Worm (Caenorhabditis elegans) whole organism, young adult: ENCODE measurements around the gene pah-1.

Experiments
- B0261.1 ChIP-seq: sonication (generic microtip); optimal IDR thresholded peaks from 2 replicates; lab custom pipeline; 2016; ENCODE audit warnings: mild to moderate bottlenecking, missing genetic modification characterization, moderate library complexity, missing compliant biosample characterization
- B0336.3 ChIP-seq: fragments of 200-800 bp; sonication (Bioruptor generic); IDR thresholded peaks from 2 replicates; pipeline ENCODE4 v1.3.6; 2022; ENCODE audit warnings: missing genetic modification characterization, missing compliant biosample characterization
- F10E7.11 ChIP-seq: sonication (generic microtip); optimal IDR thresholded peaks from 2 replicates; lab custom pipeline; 2017; ENCODE audit warnings: mild to moderate bottlenecking, missing genetic modification characterization, moderate library complexity, missing compliant biosample characterization
- F22D6.2 ChIP-seq: sonication (generic microtip); optimal IDR thresholded peaks from 2 replicates; lab custom pipeline; 2016; ENCODE audit warnings: mild to moderate bottlenecking, missing genetic modification characterization, missing compliant biosample characterization
- F57A8.1 ChIP-seq: fragments of 200-800 bp; sonication (Bioruptor generic); optimal IDR thresholded peaks from 2 replicates; lab custom pipeline; 2018; ENCODE audit warnings: mild to moderate bottlenecking, missing genetic modification characterization, moderate library complexity, missing compliant biosample characterization
- F57C9.4 ChIP-seq: sonication (generic microtip); optimal IDR thresholded peaks from 2 replicates; lab custom pipeline; 2017; ENCODE audit warnings: mild to moderate bottlenecking, missing genetic modification characterization, missing compliant biosample characterization
- Y53F4B.3 ChIP-seq: fragments of 200-800 bp; sonication (Bioruptor generic); IDR thresholded peaks from 2 replicates; pipeline ENCODE4 v1.3.6; 2022; ENCODE audit warnings: missing genetic modification reagents, missing genetic modification characterization, missing compliant biosample characterization
- Y53G8AR.9 ChIP-seq: fragments of 200-800 bp; sonication (Bioruptor generic); conservative IDR thresholded peaks from 2 replicates; pipeline ENCODE4 v1.3.6; 2022; ENCODE audit warnings: missing genetic modification reagents, missing genetic modification characterization, missing compliant biosample characterization
- Y67H2A.10 ChIP-seq: fragments of 200-800 bp; sonication (Bioruptor generic); conservative IDR thresholded peaks from 2 replicates; pipeline ENCODE4 v1.3.6; 2022; ENCODE audit warnings: missing genetic modification reagents, missing genetic modification characterization, missing compliant biosample characterization
- Y79H2A.3 ChIP-seq: fragments of 200-800 bp; sonication (Bioruptor generic); conservative IDR thresholded peaks from 2 replicates; pipeline ENCODE4 v1.3.6; 2022; ENCODE audit warnings: missing genetic modification reagents, missing genetic modification characterization, missing compliant biosample characterization
- ama-1 ChIP-seq, 3 experiments: fragments of 150-350 bp in 1 of 3; sonication (generic microtip) in 2 of 3; optimal IDR thresholded peaks; 2 replicates each; lab custom pipeline; 2014 to 2018; ENCODE audit warnings: missing biosample characterization in 2 of 3, missing genetic modification characterization in 2 of 3, missing genetic modification reagents in 2 of 3
- atf-7 ChIP-seq: sonication (generic microtip); optimal IDR thresholded peaks from 2 replicates; lab custom pipeline; 2017; ENCODE audit warnings: mild to moderate bottlenecking, missing genetic modification characterization, missing compliant biosample characterization
- attf-6 ChIP-seq: fragments of 200-800 bp; sonication (Bioruptor generic); IDR thresholded peaks from 2 replicates; pipeline ENCODE4 v1.3.6; 2022; ENCODE audit warnings: missing genetic modification reagents, missing genetic modification characterization, missing compliant biosample characterization
- bed-1 ChIP-seq: fragments of 200-800 bp; sonication (Bioruptor generic); IDR thresholded peaks from 2 replicates; pipeline ENCODE4 v1.3.6; 2022; ENCODE audit warnings: missing genetic modification reagents, missing genetic modification characterization, missing compliant biosample characterization
- cebp-2 ChIP-seq: fragments of 200-800 bp; sonication (Bioruptor generic); IDR thresholded peaks from 2 replicates; pipeline ENCODE4 v1.3.6; 2022; ENCODE audit warnings: missing genetic modification characterization, missing compliant biosample characterization
- ceh-27 ChIP-seq: fragments of 200-800 bp; sonication (Bioruptor generic); optimal IDR thresholded peaks from 2 replicates; lab custom pipeline; 2018; ENCODE audit warnings: mild to moderate bottlenecking, missing genetic modification characterization, moderate library complexity, missing compliant biosample characterization
- ceh-40 ChIP-seq: fragments of 200-800 bp; sonication (Bioruptor generic); IDR thresholded peaks from 2 replicates; pipeline ENCODE4 v1.3.6; 2022; ENCODE audit warnings: missing genetic modification characterization, missing compliant biosample characterization
- chd-7 ChIP-seq: sonication (generic microtip); optimal IDR thresholded peaks from 2 replicates; lab custom pipeline; 2016; ENCODE audit warnings: mild to moderate bottlenecking, missing genetic modification characterization, moderate library complexity, missing compliant biosample characterization
- dox-1 ChIP-seq: fragments of 200-800 bp; sonication (Bioruptor generic); IDR thresholded peaks from 2 replicates; pipeline ENCODE4 v1.3.6; 2022; ENCODE audit warnings: missing genetic modification reagents, missing genetic modification characterization, missing compliant biosample characterization
- dpff-1 ChIP-seq: sonication (generic microtip); optimal IDR thresholded peaks from 2 replicates; lab custom pipeline; 2017; ENCODE audit warnings: mild to moderate bottlenecking, missing genetic modification characterization, missing compliant biosample characterization
- egl-18 ChIP-seq: fragments of 200-800 bp; sonication (Bioruptor generic); IDR thresholded peaks from 2 replicates; pipeline ENCODE4 v1.3.6; 2022; ENCODE audit warnings: missing genetic modification reagents, missing genetic modification characterization, missing compliant biosample characterization
- ekl-4 ChIP-seq: fragments of 200-800 bp; sonication (Bioruptor generic); IDR thresholded peaks from 2 replicates; pipeline ENCODE4 v1.3.6; 2022; ENCODE audit warnings: missing genetic modification reagents, missing genetic modification characterization, missing compliant biosample characterization
- gei-17 ChIP-seq: fragments of 200-800 bp; sonication (Bioruptor generic); optimal IDR thresholded peaks from 2 replicates; lab custom pipeline; 2018; ENCODE audit warnings: mild to moderate bottlenecking, missing genetic modification characterization, missing compliant biosample characterization
- hlh-26 ChIP-seq: fragments of 200-800 bp; sonication (Bioruptor generic); conservative IDR thresholded peaks from 2 replicates; pipeline ENCODE4 v1.3.6; 2022; ENCODE audit warnings: missing genetic modification reagents, missing genetic modification characterization, missing compliant biosample characterization
- hrde-1 ChIP-seq: sonication (generic microtip); optimal IDR thresholded peaks from 2 replicates; lab custom pipeline; 2016; ENCODE audit warnings: missing genetic modification characterization, mild to moderate bottlenecking, missing compliant biosample characterization, moderate library complexity, missing genotype, missing genetic modification reagents, borderline replicate concordance
- lin-26 ChIP-seq: fragments of 200-800 bp; sonication (Bioruptor generic); IDR thresholded peaks from 2 replicates; pipeline ENCODE4 v1.3.6; 2022; ENCODE audit warnings: missing genetic modification reagents, missing genetic modification characterization, missing compliant biosample characterization
- lin-40 ChIP-seq: sonication (generic microtip); optimal IDR thresholded peaks from 2 replicates; lab custom pipeline; 2016; ENCODE audit warnings: missing genetic modification characterization, mild to moderate bottlenecking, missing compliant biosample characterization, missing genotype, missing genetic modification reagents
- lir-1 ChIP-seq: fragments of 200-800 bp; sonication (Bioruptor generic); conservative IDR thresholded peaks from 2 replicates; pipeline ENCODE4 v1.3.6; 2022; ENCODE audit warnings: missing genetic modification reagents, missing genetic modification characterization, missing compliant biosample characterization
- mcd-1 ChIP-seq: fragments of 200-800 bp; sonication (Bioruptor generic); IDR thresholded peaks from 2 replicates; pipeline ENCODE4 v1.3.6; 2022; ENCODE audit warnings: missing genetic modification reagents, missing genetic modification characterization, missing compliant biosample characterization
- mes-4 ChIP-seq: sonication (generic microtip); optimal IDR thresholded peaks from 2 replicates; lab custom pipeline; 2016; ENCODE audit warnings: missing genotype, missing genetic modification characterization, missing compliant biosample characterization
- nfya-1 ChIP-seq: sonication (generic microtip); optimal IDR thresholded peaks from 2 replicates; lab custom pipeline; 2017; ENCODE audit warnings: antibody characterized with exemption, missing compliant biosample characterization, missing genetic modification characterization, borderline replicate concordance; ENCODE audit not compliant: insufficient read depth
- nfya-2 ChIP-seq: fragments of 200-800 bp; sonication (Bioruptor generic); IDR thresholded peaks from 2 replicates; pipeline ENCODE4 v1.3.6; 2022; ENCODE audit warnings: missing genetic modification reagents, missing genetic modification characterization, missing compliant biosample characterization
- rcor-1 ChIP-seq: fragments of 200-800 bp; sonication (Bioruptor generic); IDR thresholded peaks from 2 replicates; pipeline ENCODE4 v1.3.6; 2022; ENCODE audit warnings: missing genetic modification reagents, missing genetic modification characterization, missing compliant biosample characterization
- rec-8 ChIP-seq, 2 experiments: sonication (generic microtip); optimal IDR thresholded peaks; 2 replicates each; lab custom pipeline; 2016; ENCODE audit warnings: mild to moderate bottlenecking in 2 of 2, missing genetic modification characterization in 2 of 2, missing genetic modification reagents in 2 of 2, missing genotype in 2 of 2, missing biosample characterization in 1 of 2, missing compliant biosample characterization in 1 of 2, moderate library complexity in 1 of 2
- snpc-4 ChIP-seq, 5 experiments: fragments of 150-350 bp in 1 of 5; sonication (generic microtip) in 4 of 5; optimal IDR thresholded peaks; 2 replicates each; lab custom pipeline; 2014 to 2018; ENCODE audit warnings: missing genetic modification characterization in 5 of 5, missing biosample characterization in 3 of 5, antibody characterized with exemption in 2 of 5, mild to moderate bottlenecking in 2 of 5, missing compliant biosample characterization in 2 of 5, missing genotype in 2 of 5, moderate library complexity in 2 of 5, missing genetic modification reagents in 1 of 5
- somi-1 ChIP-seq: fragments of 200-800 bp; sonication (Bioruptor generic); optimal IDR thresholded peaks from 2 replicates; lab custom pipeline; 2018; ENCODE audit warnings: mild to moderate bottlenecking, missing genetic modification characterization, missing compliant biosample characterization
- unc-130 ChIP-seq: sonication (generic microtip); optimal IDR thresholded peaks from 2 replicates; lab custom pipeline; 2016; ENCODE audit warnings: missing genetic modification reagents, missing genetic modification characterization, missing compliant biosample characterization
- unc-62 ChIP-seq: fragments of 150-350 bp; optimal IDR thresholded peaks from 2 replicates; lab custom pipeline; 2014; ENCODE audit warnings: missing biosample characterization, missing genetic modification reagents, missing genetic modification characterization
- xnd-1 ChIP-seq: sonication (generic microtip); optimal IDR thresholded peaks from 2 replicates; lab custom pipeline; 2016; ENCODE audit warnings: missing genotype, missing genetic modification reagents, missing genetic modification characterization, missing compliant biosample characterization
- ztf-18 ChIP-seq: sonication (generic microtip); optimal IDR thresholded peaks from 2 replicates; lab custom pipeline; 2016; ENCODE audit warnings: missing genotype, mild to moderate bottlenecking, missing genetic modification characterization, missing compliant biosample characterization
- ztf-25 ChIP-seq: fragments of 200-800 bp; sonication (Bioruptor generic); IDR thresholded peaks from 2 replicates; pipeline ENCODE4 v1.3.6; 2022; ENCODE audit warnings: missing genetic modification reagents, missing genetic modification characterization, missing compliant biosample characterization

pah-1 gene

DNA sequence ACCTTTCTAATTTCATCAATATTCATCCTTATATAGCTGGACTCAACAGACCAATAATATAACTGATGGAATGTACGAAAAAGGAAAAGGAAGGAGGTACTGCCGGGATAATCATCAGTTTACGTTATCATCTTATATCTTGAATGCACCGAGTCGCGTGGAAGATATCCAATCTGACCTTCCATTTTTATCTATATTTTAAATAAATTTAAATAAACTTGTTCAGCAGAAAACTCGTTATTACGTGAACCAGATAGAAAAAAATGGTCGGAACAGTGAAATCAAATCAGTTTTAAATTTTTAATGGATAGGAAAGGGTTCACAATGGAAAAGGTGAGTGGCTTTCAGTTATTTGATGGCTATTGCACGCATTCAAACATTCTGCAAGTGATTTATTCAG lies at the start of gene pah-1:
pah-1 (minus strand) TSS at position 101 of the 400 bp plus-strand sequence.
- TF ChIP-seq rcor-1 (GFP tag; lab: Robert Waterston, UW) = no peak
- TF ChIP-seq F57C9.4 (tag; lab: Kevin White, UChicago) = no peak
- no peak for TF ChIP-seq gei-17 (GFP tag; lab: Kevin White, UChicago)
- no peak for TF ChIP-seq rec-8 (tag; optimal IDR thresholded peaks at IDR 0.05; lab: Kevin White, UChicago)
- TF ChIP-seq F22D6.2 (tag; lab: Kevin White, UChicago) = no peak
- TF ChIP-seq B0261.1 = no peak
- no peak for TF ChIP-seq nfya-1 (tag; lab: Kevin White, UChicago)
- no peak for TF ChIP-seq ztf-18 (tag; lab: Kevin White, UChicago)
- no peak for TF ChIP-seq atf-7
- TF ChIP-seq xnd-1 (tag; lab: Kevin White, UChicago) = no peak
- no peak for TF ChIP-seq cebp-2 (GFP tag; lab: Robert Waterston, UW)
- no peak for TF ChIP-seq ama-1 (optimal IDR thresholded peaks at IDR 0.05; lab: Kevin White, UChicago)
- TF ChIP-seq ama-1 (GFP tag; optimal IDR thresholded peaks at IDR 0.05; lab: Kevin White, UChicago) = no peak
- TF ChIP-seq unc-62 = no peak
- no peak for TF ChIP-seq nfya-2 (GFP tag; lab: Robert Waterston, UW)
- no peak for TF ChIP-seq hlh-26 (GFP tag; lab: Robert Waterston, UW)
- TF ChIP-seq lin-26 (GFP tag; lab: Robert Waterston, UW) = no peak
- no peak for TF ChIP-seq ceh-40

DNA sequence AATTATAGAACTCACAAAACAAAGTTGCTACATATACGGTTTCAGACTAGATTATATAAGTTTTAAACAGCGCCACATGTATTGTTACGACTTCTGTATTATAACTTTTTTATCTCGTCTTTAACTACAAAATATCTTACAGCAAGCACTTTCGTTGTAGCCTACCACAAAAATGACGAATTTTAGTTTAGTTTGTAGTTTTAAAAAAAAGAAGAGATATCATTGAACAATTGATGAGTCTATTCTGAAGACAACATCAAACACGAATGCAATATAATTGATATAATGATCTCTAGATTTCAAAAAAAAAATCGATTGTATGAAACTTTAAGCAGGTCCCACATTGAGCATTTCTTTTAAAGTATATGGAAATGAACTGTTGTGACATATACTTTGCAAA lies 47.4 kb upstream of the pah-1 start:
- TF ChIP-seq mes-4 (tag; lab: Kevin White, UChicago) = no peak
- no peak for TF ChIP-seq ekl-4 (GFP tag; lab: Robert Waterston, UW)
- no peak for TF ChIP-seq Y79H2A.3 (GFP tag; lab: Robert Waterston, UW)
- no peak for TF ChIP-seq xnd-1 (tag; lab: Kevin White, UChicago)
- no peak for TF ChIP-seq ceh-27
- TF ChIP-seq ztf-25 (GFP tag; lab: Robert Waterston, UW) = no peak

DNA sequence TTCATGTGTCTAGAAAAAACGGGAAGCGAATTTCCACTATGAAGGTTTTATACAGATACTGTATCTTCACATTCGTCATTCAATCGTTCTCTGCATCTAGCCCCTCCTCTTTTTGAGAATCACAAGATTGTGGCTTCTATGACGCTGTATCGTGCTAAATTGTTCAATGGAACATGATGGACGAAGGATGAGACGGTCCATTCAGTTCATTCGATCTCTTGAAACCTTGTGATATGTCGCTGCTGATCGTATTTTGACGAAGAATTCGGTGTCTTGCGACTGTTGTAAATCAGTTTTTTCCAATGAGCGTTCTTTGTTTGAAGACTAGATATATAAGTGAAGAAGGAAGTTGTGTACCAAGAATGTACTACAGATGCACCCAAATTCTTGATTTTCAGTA lies 46.9 kb upstream of the pah-1 start:
- TF ChIP-seq mes-4 (tag; lab: Kevin White, UChicago) = no peak
- TF ChIP-seq nfya-1 (tag; lab: Kevin White, UChicago) = no peak
- peak; percentile 5 for TF ChIP-seq lin-40 (tag; lab: Kevin White, UChicago)
- no peak for TF ChIP-seq F57A8.1 (GFP tag; lab: Kevin White, UChicago)
- peak; percentile 66 for TF ChIP-seq somi-1 (GFP tag; lab: Kevin White, UChicago)
- TF ChIP-seq, all 124 proteins: peak for 2

DNA sequence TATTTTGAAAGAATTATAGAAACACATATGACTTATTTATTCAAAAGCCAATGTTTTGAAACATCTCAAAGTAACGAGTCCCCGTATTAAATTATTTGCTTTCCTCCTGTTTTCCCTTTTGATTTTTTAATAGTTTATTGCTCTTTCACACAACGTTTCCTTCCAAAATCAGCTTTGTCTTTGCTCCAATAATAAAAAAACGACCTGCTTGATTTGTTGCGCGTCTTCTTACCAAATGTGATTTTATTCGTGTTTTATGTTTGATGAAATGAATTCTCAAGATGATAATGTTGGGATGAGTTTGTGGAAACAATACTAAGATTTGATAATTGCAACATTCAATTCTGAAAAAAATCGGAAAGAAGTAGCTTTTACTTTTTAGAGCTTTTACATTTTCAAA lies 45.5 kb upstream of the pah-1 start:
- TF ChIP-seq Y67H2A.10 (GFP tag; lab: Robert Waterston, UW) (no peak), dox-1 (GFP tag; lab: Robert Waterston, UW) (no peak), Y53F4B.3 (GFP tag; lab: Robert Waterston, UW) (no peak), hrde-1 (tag; lab: Kevin White, UChicago) (no peak), chd-7 (no peak), snpc-4 (GFP tag; optimal IDR thresholded peaks at IDR 0.05; lab: Kevin White, UChicago) (no peak), snpc-4 (tag; optimal IDR thresholded peaks at IDR 0.05; lab: Kevin White, UChicago) (no peak), F10E7.11 (tag; lab: Kevin White, UChicago) (no peak), B0336.3 (GFP tag; lab: Robert Waterston, UW) (peak; percentile 31; the same call in 1 of the 2 replicates), dpff-1 (tag; lab: Kevin White, UChicago) (no peak), Y53G8AR.9 (GFP tag; lab: Robert Waterston, UW) (no peak), attf-6 (no peak), mcd-1 (GFP tag; lab: Robert Waterston, UW) (no peak), ceh-27 (no peak), lir-1 (GFP tag; lab: Robert Waterston, UW) (no peak), bed-1 (GFP tag; lab: Robert Waterston, UW) (no peak), ekl-4 (GFP tag; lab: Robert Waterston, UW) (0 out of 2 replicates have a peak, but pooled peaks have one; percentile 39), egl-18 (no peak), unc-130 (GFP tag; lab: Kevin White, UChicago) (no peak)
